Worm (Caenorhabditis elegans): ENCODE results near the gene fbxa-185.

DNA sequence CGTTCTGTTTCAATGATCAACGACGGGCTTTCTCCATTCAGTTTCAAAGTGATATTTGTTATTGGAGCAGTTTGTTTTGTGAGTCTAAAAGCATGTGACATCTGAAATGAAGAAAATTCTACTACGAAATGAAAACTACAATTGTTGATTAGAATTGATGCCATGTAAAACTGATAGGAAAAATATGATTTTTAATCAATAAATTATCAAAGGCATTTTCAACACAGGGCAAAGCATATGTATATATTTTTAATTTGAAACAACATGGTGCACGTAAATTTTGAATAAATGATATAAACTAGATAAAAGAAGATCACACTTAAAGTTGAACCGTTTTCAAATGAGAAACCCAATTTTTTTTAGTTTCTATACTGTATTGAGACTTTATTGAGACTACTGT is 30.1 kb upstream of the fbxa-185 start, which contains the start of gene K10G4.5:
- no peak for TF ChIP-seq dao-5 (tag; optimal IDR thresholded peaks at IDR 0.05)
- no peak for TF ChIP-seq him-1 (tag; optimal IDR thresholded peaks at IDR 0.05)
- TF ChIP-seq W03F9.2 (tag; optimal IDR thresholded peaks at IDR 0.05) = no peak

All from whole organism, L4/young adult.